Fruit fly (Drosophila melanogaster) whole organism, pupa: Measurements from ENCODE around the gene CG5104.

Experiments
- CG13204 ChIP-seq: fragments of 200-800 bp; sonication (Bioruptor generic); optimal IDR thresholded peaks from 2 replicates; lab custom pipeline; 2018; ENCODE audit warnings: missing biosample characterization, mild to moderate bottlenecking, missing genetic modification characterization, moderate library complexity
- CG14655 ChIP-seq: fragments of 200-800 bp; sonication (Bioruptor generic); optimal IDR thresholded peaks from 3 replicates; lab custom pipeline; 2017; ENCODE audit warnings: mild to moderate bottlenecking, missing biosample characterization, missing genetic modification reagents, missing genetic modification characterization
- CG32121 ChIP-seq: fragments of 200-800 bp; sonication (Bioruptor generic); IDR thresholded peaks from 2 replicates; pipeline ENCODE4 v1.3.6; 2022; ENCODE audit warnings: missing biosample characterization, missing genetic modification characterization
- CG8301 ChIP-seq: fragments of 200-800 bp; sonication (Bioruptor generic); optimal IDR thresholded peaks from 2 replicates; lab custom pipeline; 2018; ENCODE audit warnings: missing biosample characterization, mild to moderate bottlenecking, missing genetic modification characterization
- EcR ChIP-seq: fragments of 200-800 bp; sonication (Bioruptor generic); optimal IDR thresholded peaks from 3 replicates; lab custom pipeline; 2019; ENCODE audit warnings: missing biosample characterization, missing genetic modification characterization, mild to moderate bottlenecking, moderate library complexity, missing genetic modification reagents

dm6 chr3L:20487649-20488048 lies 33.2 kb upstream of the CG5104 start:
- TF ChIP-seq CG8301 (no peak), EcR (GFP tag; lab: Kevin White, UChicago) (no peak), CG32121 (GFP tag; lab: Robert Waterston, UW) (no peak), CG13204 (GFP tag; lab: Kevin White, UChicago) (no peak), CG14655 (no peak)
